Worm (Caenorhabditis elegans) whole organism, L1 larva: ENCODE results near the gene ZK822.1.

Experiments
- ama-1 ChIP-seq: fragments of 150-350 bp; optimal IDR thresholded peaks from 2 replicates; lab custom pipeline; 2014
- lin-13 ChIP-seq: fragments of 150-350 bp; optimal IDR thresholded peaks from 2 replicates; lab custom pipeline; 2014; ENCODE audit warnings: missing biosample characterization, missing genetic modification reagents, missing genetic modification characterization
- nhr-237 ChIP-seq: fragments of 150-350 bp; optimal IDR thresholded peaks from 2 replicates; lab custom pipeline; 2014; ENCODE audit warnings: missing biosample characterization, missing genetic modification characterization
- snu-23 ChIP-seq: sonication (generic microtip); optimal IDR thresholded peaks from 2 replicates; lab custom pipeline; 2016; ENCODE audit warnings: missing genetic modification characterization, missing compliant biosample characterization
- ztf-4 ChIP-seq: fragments of 150-350 bp; optimal IDR thresholded peaks from 2 replicates; lab custom pipeline; 2014; ENCODE audit warnings: missing biosample characterization, missing genetic modification characterization

ce11 chrIV:11871898-11872297, 50.0 kb downstream of the ZK822.1 start:
- no peak for TF ChIP-seq ama-1 (lab: Kevin White, UChicago)
- no peak for TF ChIP-seq snu-23 (GFP tag; lab: Kevin White, UChicago)
- no peak for TF ChIP-seq nhr-237 (tag; lab: Kevin White, UChicago)
- TF ChIP-seq lin-13 (GFP tag; lab: Kevin White, UChicago), result no peak
- TF ChIP-seq ztf-4 (tag; lab: Kevin White, UChicago), result no peak
